Worm (Caenorhabditis elegans) whole organism, midembryonic: ENCODE measurements around the gene rps-1.

Source experiments
- T22C8.4 ChIP-seq: fragments of 200-800 bp; sonication (Bioruptor generic); IDR thresholded peaks from 2 replicates; pipeline ENCODE4 v1.3.6; 2022; ENCODE audit warnings: missing genetic modification characterization, missing compliant biosample characterization
- cog-1 ChIP-seq: sonication (generic microtip); optimal IDR thresholded peaks from 2 replicates; lab custom pipeline; 2016; ENCODE audit warnings: missing genetic modification characterization, missing compliant biosample characterization
- flt-1 ChIP-seq: fragments of 200-800 bp; sonication (Bioruptor generic); IDR thresholded peaks from 2 replicates; pipeline ENCODE4 v1.3.6; 2022; ENCODE audit warnings: missing genetic modification characterization, missing compliant biosample characterization
- tab-1 ChIP-seq: fragments of 200-800 bp; sonication (Bioruptor generic); IDR thresholded peaks from 2 replicates; pipeline ENCODE4 v1.3.6; 2022; ENCODE audit warnings: missing genetic modification characterization, missing compliant biosample characterization

DNA sequence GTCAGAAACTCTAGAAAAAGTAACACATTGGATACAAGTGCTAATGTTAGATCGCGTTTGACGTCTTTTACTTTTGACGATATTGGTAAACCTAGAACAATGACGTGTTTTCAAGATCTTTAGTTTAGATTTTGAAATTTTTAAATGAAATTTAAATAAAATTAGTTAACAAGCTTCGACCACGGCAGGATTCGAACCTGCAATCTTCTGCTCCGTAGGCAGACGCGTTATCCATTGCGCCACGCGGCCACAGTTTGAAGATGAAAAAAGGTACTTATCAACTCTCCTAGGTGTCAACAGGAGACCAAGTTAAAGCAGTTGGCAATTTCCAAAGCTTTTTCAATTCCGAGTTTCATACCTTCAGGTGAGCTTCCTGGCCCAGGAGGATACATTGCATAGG, 26.4 kb upstream of the rps-1 start:
- no peak for TF ChIP-seq T22C8.4 (GFP tag; lab: Robert Waterston, UW)
- TF ChIP-seq cog-1 (tag; lab: Kevin White, UChicago), result no peak
- no peak for TF ChIP-seq tab-1 (GFP tag; lab: Robert Waterston, UW)
- TF ChIP-seq flt-1 (GFP tag; lab: Robert Waterston, UW), result no peak
